Fruit fly (Drosophila melanogaster): ENCODE results near the gene CG42367.

The CG42367 gene

DNA sequence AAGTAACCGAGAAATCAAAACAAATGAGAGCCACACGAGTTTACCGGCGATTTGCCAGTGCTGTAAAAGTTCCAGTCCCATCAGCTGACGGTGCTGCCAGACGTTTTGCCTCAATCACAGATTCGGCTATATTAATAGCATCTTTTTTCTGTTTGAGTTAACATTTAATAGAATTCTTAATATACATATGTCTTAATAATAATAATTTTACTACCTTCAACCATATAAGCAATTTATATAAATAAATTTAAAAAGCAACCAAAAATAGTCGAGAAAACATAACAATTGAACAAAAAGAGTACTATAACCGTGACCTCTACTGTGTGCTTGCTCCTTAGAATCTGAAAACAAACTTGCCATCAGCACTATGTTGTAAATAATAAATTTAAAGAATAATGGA is 23.7 kb downstream of the CG42367 start, which contains the start of the genes CG13126 and CG4709 (continued):
- TF ChIP-seq CG11723 (GFP tag; optimal IDR thresholded peaks at IDR 0.05): peak; percentile 74
- peak; percentile 46 for TF ChIP-seq mam (GFP tag; optimal IDR thresholded peaks at IDR 0.05)
- peak; percentile 93 for TF ChIP-seq Ssrp (tag; optimal IDR thresholded peaks at IDR 0.05)
- TF ChIP-seq CG12769 (tag; optimal IDR thresholded peaks at IDR 0.05): no peak
- no peak for TF ChIP-seq pho (GFP tag; optimal IDR thresholded peaks at IDR 0.05)
- TF ChIP-seq tio (GFP tag; optimal IDR thresholded peaks at IDR 0.05): peak; percentile 78
- TF ChIP-seq Dll (GFP tag; IDR thresholded peaks at IDR 0.05; ENCODE audit: partially characterized antibody): no peak
- no peak for TF ChIP-seq CG14965 (GFP tag; optimal IDR thresholded peaks at IDR 0.05; ENCODE audit: borderline replicate concordance)
- TF ChIP-seq lab (GFP tag; optimal IDR thresholded peaks at IDR 0.05): peak; percentile 95
- no peak for TF ChIP-seq hbn (GFP tag; IDR thresholded peaks at IDR 0.05; ENCODE audit: partially characterized antibody)
- TF ChIP-seq ewg (GFP tag; optimal IDR thresholded peaks at IDR 0.05): peak; percentile 74
- TF ChIP-seq Hr78 (GFP tag; optimal IDR thresholded peaks at IDR 0.05): peak in 1 of 2 experiments; percentile 83
- TF ChIP-seq CG4707 (GFP tag; optimal IDR thresholded peaks at IDR 0.05): peak; percentile 57
- no peak for TF ChIP-seq abd-A (tag; optimal IDR thresholded peaks at IDR 0.05)
- peak; percentile 92 for TF ChIP-seq nerfin-1 (tag; optimal IDR thresholded peaks at IDR 0.05)
- TF ChIP-seq Stat92E (GFP tag; optimal IDR thresholded peaks at IDR 0.05): peak in 1 of 3 experiments; percentile 83
- peak; percentile 83 for TF ChIP-seq sug (tag; optimal IDR thresholded peaks at IDR 0.05)
- TF ChIP-seq CG18764 (GFP tag; optimal IDR thresholded peaks at IDR 0.05): peak; percentile 86
- TF ChIP-seq CG12219 (GFP tag; optimal IDR thresholded peaks at IDR 0.05): peak; percentile 70
- TF ChIP-seq Doc2 (GFP tag; IDR thresholded peaks at IDR 0.05): no peak
- peak; percentile 24 for TF ChIP-seq en (GFP tag; optimal IDR thresholded peaks at IDR 0.05)
- TF ChIP-seq cg (GFP tag; optimal IDR thresholded peaks at IDR 0.05): no peak
- peak; percentile 4 for TF ChIP-seq eyg (GFP tag; optimal IDR thresholded peaks at IDR 0.05)
- TF ChIP-seq CG17385 (GFP tag; optimal IDR thresholded peaks at IDR 0.05): peak; percentile 84
- TF ChIP-seq twi (tag; optimal IDR thresholded peaks at IDR 0.05): peak; percentile 81
- no peak for TF ChIP-seq dan (GFP tag; IDR thresholded peaks at IDR 0.05)
- peak; percentile 77 for TF ChIP-seq kah (GFP tag; optimal IDR thresholded peaks at IDR 0.05)
- TF ChIP-seq CG10462 (GFP tag; optimal IDR thresholded peaks at IDR 0.05): peak; percentile 73
- peak; percentile 67 for TF ChIP-seq Jarid2 (GFP tag; optimal IDR thresholded peaks at IDR 0.05)
- peak; percentile 82 for TF ChIP-seq kay (GFP tag; optimal IDR thresholded peaks at IDR 0.05)
- peak; percentile 85 for TF ChIP-seq YL-1 (GFP tag; optimal IDR thresholded peaks at IDR 0.05)
- TF ChIP-seq ken (GFP tag; IDR thresholded peaks at IDR 0.05): peak; percentile 73
- TF ChIP-seq CG17568 (GFP tag; optimal IDR thresholded peaks at IDR 0.05): peak; percentile 85
- peak; percentile 29 for TF ChIP-seq ems (GFP tag; optimal IDR thresholded peaks at IDR 0.05)
- TF ChIP-seq slou (GFP tag; optimal IDR thresholded peaks at IDR 0.05): peak; percentile 79
- TF ChIP-seq D19A (tag; optimal IDR thresholded peaks at IDR 0.05): peak; percentile 90
- TF ChIP-seq TFAM (GFP tag; optimal IDR thresholded peaks at IDR 0.05): peak; percentile 43
- peak; percentile 2 to 93 for TF ChIP-seq dpn (GFP tag; optimal IDR thresholded peaks at IDR 0.05)
- TF ChIP-seq CG11093 (GFP tag; IDR thresholded peaks at IDR 0.05): peak; percentile 85
- peak; percentile 77 for TF ChIP-seq CG5245 (GFP tag; optimal IDR thresholded peaks at IDR 0.05)
- TF ChIP-seq her (GFP tag; optimal IDR thresholded peaks at IDR 0.05): no peak
- peak; percentile 89 for TF ChIP-seq CG8290 (GFP tag; optimal IDR thresholded peaks at IDR 0.05)
- peak in 1 of 2 experiments; percentile 42 for TF ChIP-seq CG8290 (tag; optimal IDR thresholded peaks at IDR 0.05)
- TF ChIP-seq Taf1 (GFP tag; IDR thresholded peaks at IDR 0.05): peak; percentile 53
- peak; percentile 84 for TF ChIP-seq Atf6 (GFP tag; IDR thresholded peaks at IDR 0.05)
- TF ChIP-seq CG9609 (GFP tag; optimal IDR thresholded peaks at IDR 0.05): no peak
- TF ChIP-seq CG4360 (GFP tag; IDR thresholded peaks at IDR 0.05): peak; percentile 48
- TF ChIP-seq chinmo (GFP tag; IDR thresholded peaks at IDR 0.05; ENCODE audit: partially characterized antibody): no peak
- TF ChIP-seq Neu2 (GFP tag; optimal IDR thresholded peaks at IDR 0.05; ENCODE audit: borderline replicate concordance): no peak
- TF ChIP-seq CG4617 (GFP tag; optimal IDR thresholded peaks at IDR 0.05; ENCODE audit: borderline replicate concordance): peak; percentile 85

Data from whole organism, embryonic.